Fruit fly (Drosophila melanogaster): Measurements from ENCODE around the gene CG13116.

The CG13116 gene

dm6 chr2L:9729618-9730284, at the start of gene CG13116:
CG13116 (plus strand) TSS chr2L:9729940.
- TF ChIP-seq fru (optimal IDR thresholded peaks at IDR 0.05) (no peak), CG2129 (GFP tag; IDR thresholded peaks at IDR 0.05; ENCODE audit: partially characterized antibody) (no peak), btn (GFP tag; optimal IDR thresholded peaks at IDR 0.05) (no peak), sob (GFP tag; IDR thresholded peaks at IDR 0.05) (no peak), CG12391 (tag; optimal IDR thresholded peaks at IDR 0.05) (no peak), ems (GFP tag; optimal IDR thresholded peaks at IDR 0.05) (no peak), CG15269 (tag; optimal IDR thresholded peaks at IDR 0.05) (no peak), z (GFP tag; IDR thresholded peaks at IDR 0.05) (peak; percentile 70; the same call in 2 of the 3 replicates), CG8281 (tag; optimal IDR thresholded peaks at IDR 0.05) (no peak), Deaf1 (tag; optimal IDR thresholded peaks at IDR 0.05) (peak; percentile 76), Opbp (GFP tag; IDR thresholded peaks at IDR 0.05; ENCODE audit: partially characterized antibody) (no peak), CG2202 (tag; optimal IDR thresholded peaks at IDR 0.05) (no peak), pan (optimal IDR thresholded peaks at IDR 0.05) (no peak), pan (GFP tag; optimal IDR thresholded peaks at IDR 0.05 in 1 of 2, IDR thresholded peaks at IDR 0.05 in 1 of 2) (no peak), CG8388 (GFP tag; optimal IDR thresholded peaks at IDR 0.05) (no peak), Ets65A (GFP tag) (peak; percentile 56), h (optimal IDR thresholded peaks at IDR 0.05) (no peak), CG12769 (tag; optimal IDR thresholded peaks at IDR 0.05) (peak; percentile 18), CG1602 (GFP tag; optimal IDR thresholded peaks at IDR 0.05) (no peak), CG12942 (GFP tag; optimal IDR thresholded peaks at IDR 0.05) (no peak), CG17568 (GFP tag; optimal IDR thresholded peaks at IDR 0.05) (no peak), CG32767 (GFP tag; IDR thresholded peaks at IDR 0.05) (no peak)

- TF ChIP-seq slp2 (GFP tag; optimal IDR thresholded peaks at IDR 0.05), result no peak
- TF ChIP-seq Ets65A (GFP tag), result peak; percentile 28
- TF ChIP-seq Spps (tag; optimal IDR thresholded peaks at IDR 0.05), result no peak
- TF ChIP-seq Atf-2 (GFP tag; optimal IDR thresholded peaks at IDR 0.05), result no peak
- TF ChIP-seq CG17568 (GFP tag; optimal IDR thresholded peaks at IDR 0.05), result no peak
- TF ChIP-seq fru (optimal IDR thresholded peaks at IDR 0.05), result no peak
- TF ChIP-seq CG12744 (GFP tag; optimal IDR thresholded peaks at IDR 0.05), result no peak
- TF ChIP-seq Doc3 (GFP tag; IDR thresholded peaks at IDR 0.05; ENCODE audit: partially characterized antibody), result no peak
- no peak for TF ChIP-seq her (GFP tag; optimal IDR thresholded peaks at IDR 0.05)
- TF ChIP-seq CG30431 (GFP tag; optimal IDR thresholded peaks at IDR 0.05), result no peak
- no peak for TF ChIP-seq C15 (GFP tag; IDR thresholded peaks at IDR 0.05)
- TF ChIP-seq CG8388 (GFP tag; optimal IDR thresholded peaks at IDR 0.05), result peak; percentile 74
- TF ChIP-seq CG13894 (tag; optimal IDR thresholded peaks at IDR 0.05), result no peak
- no peak for TF ChIP-seq CG14710 (tag; optimal IDR thresholded peaks at IDR 0.05)
- no peak for TF ChIP-seq CG7928 (GFP tag; optimal IDR thresholded peaks at IDR 0.05)
- no peak for TF ChIP-seq Usf (GFP tag; optimal IDR thresholded peaks at IDR 0.05)
- peak; percentile 33 for TF ChIP-seq Med (GFP tag)
- 0 out of 2 replicates have a peak, but pooled peaks have one; percentile 26 for TF ChIP-seq gsb (GFP tag; IDR thresholded peaks at IDR 0.05)
- no peak for TF ChIP-seq amos (GFP tag; IDR thresholded peaks at IDR 0.05; ENCODE audit: partially characterized antibody)
- TF ChIP-seq shn (GFP tag; optimal IDR thresholded peaks at IDR 0.05), result no peak
- no peak for TF ChIP-seq chif (GFP tag; optimal IDR thresholded peaks at IDR 0.05)
- 0 out of 2 replicates have a peak, but pooled peaks have one; percentile 13 for TF ChIP-seq seq (GFP tag; IDR thresholded peaks at IDR 0.05)
- TF ChIP-seq CG1792 (GFP tag; optimal IDR thresholded peaks at IDR 0.05), result no peak
- no peak for TF ChIP-seq wek (GFP tag; optimal IDR thresholded peaks at IDR 0.05)
- TF ChIP-seq hb (GFP tag; IDR thresholded peaks at IDR 0.05; ENCODE audit: partially characterized antibody), result no peak
- TF ChIP-seq maf-S (GFP tag; optimal IDR thresholded peaks at IDR 0.05), result no peak
- TF ChIP-seq chinmo (GFP tag; IDR thresholded peaks at IDR 0.05; ENCODE audit: partially characterized antibody), result no peak
- TF ChIP-seq Opbp (GFP tag; IDR thresholded peaks at IDR 0.05; ENCODE audit: partially characterized antibody), result no peak
- peak; percentile 18 for TF ChIP-seq nom (GFP tag; optimal IDR thresholded peaks at IDR 0.05)
- TF ChIP-seq ro (GFP tag; IDR thresholded peaks at IDR 0.05), result no peak
- no peak for TF ChIP-seq trh (GFP tag; optimal IDR thresholded peaks at IDR 0.05)
- no peak for TF ChIP-seq Jarid2 (GFP tag; optimal IDR thresholded peaks at IDR 0.05)
- TF ChIP-seq tap (tag; optimal IDR thresholded peaks at IDR 0.05), result no peak
Observed at dm6 chr2L:9684108-9684507, 45.6 kb upstream of the CG13116 start.
